Worm (Caenorhabditis elegans): ENCODE results near the gene M18.3.

M18.3 gene

DNA sequence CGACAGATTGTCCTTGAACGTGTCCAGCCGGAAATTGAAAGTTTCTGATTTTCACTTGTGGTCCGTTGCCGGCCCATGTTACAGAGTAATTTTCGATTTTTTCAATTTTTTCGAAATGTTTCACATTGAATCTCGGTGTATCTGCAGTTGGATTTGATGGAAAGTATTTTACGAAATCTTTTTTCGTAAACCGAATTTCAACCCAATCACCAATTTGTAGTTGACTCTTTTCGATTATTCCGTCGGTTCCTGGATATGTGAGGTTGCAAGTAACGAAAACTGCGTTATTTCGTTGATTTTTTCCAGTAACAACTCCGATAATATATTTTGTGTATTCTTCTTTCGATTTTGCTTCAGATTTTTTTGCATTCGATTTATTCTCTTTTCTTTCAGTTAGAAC, 44.0 kb downstream of the M18.3 start:
- no peak for TF ChIP-seq nfyb-1 (GFP tag; IDR thresholded peaks at IDR 0.05)
- TF ChIP-seq D2030.7 (GFP tag; IDR thresholded peaks at IDR 0.05), result no peak

DNA sequence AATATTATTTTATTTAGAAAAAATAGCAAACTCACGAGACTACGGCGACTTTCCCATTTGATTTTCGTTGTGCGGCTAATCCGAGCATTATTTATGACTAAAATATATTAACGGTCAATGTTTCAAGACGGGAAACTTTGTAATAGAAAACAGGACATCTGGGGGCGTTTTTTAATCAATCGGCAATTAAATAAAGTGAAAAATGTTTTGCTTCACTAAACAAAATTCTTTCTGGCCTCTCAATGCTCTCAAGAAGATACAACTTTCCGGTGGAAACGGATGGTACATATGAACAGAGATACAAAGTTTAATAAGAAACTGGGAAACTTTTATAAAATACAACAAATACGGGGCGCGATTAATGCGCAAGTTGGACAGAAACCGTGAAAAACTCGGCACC, 45.2 kb downstream of the M18.3 start, which contains the start of gene B0001.2:
Gene B0001.2, minus strand, starts transcription at position 101 of the 400 bp plus-strand sequence.
- TF ChIP-seq Y79H2A.3 (GFP tag; conservative IDR thresholded peaks at IDR 0.05), result no peak
- 0 out of 2 replicates have a peak, but pooled peaks have one; percentile 50 for TF ChIP-seq lin-26 (GFP tag; IDR thresholded peaks at IDR 0.05)
- TF ChIP-seq ztf-22 (GFP tag; optimal IDR thresholded peaks at IDR 0.05), result no peak
- 0 out of 2 replicates have a peak, but pooled peaks have one; percentile 17 for TF ChIP-seq hmg-1.2 (GFP tag; IDR thresholded peaks at IDR 0.05)
- TF ChIP-seq repo-1 (tag; optimal IDR thresholded peaks at IDR 0.05), result no peak
- no peak for TF ChIP-seq athp-1 (tag; optimal IDR thresholded peaks at IDR 0.05)
- no peak for TF ChIP-seq T26A5.8 (tag; optimal IDR thresholded peaks at IDR 0.05)
- TF ChIP-seq akir-1 (GFP tag; optimal IDR thresholded peaks at IDR 0.05), result no peak
- no peak for TF ChIP-seq ztf-28 (GFP tag; IDR thresholded peaks at IDR 0.05)
- TF ChIP-seq lin-35 (GFP tag; optimal IDR thresholded peaks at IDR 0.05), result no peak
- no peak for TF ChIP-seq nhr-90 (tag; optimal IDR thresholded peaks at IDR 0.05)

DNA sequence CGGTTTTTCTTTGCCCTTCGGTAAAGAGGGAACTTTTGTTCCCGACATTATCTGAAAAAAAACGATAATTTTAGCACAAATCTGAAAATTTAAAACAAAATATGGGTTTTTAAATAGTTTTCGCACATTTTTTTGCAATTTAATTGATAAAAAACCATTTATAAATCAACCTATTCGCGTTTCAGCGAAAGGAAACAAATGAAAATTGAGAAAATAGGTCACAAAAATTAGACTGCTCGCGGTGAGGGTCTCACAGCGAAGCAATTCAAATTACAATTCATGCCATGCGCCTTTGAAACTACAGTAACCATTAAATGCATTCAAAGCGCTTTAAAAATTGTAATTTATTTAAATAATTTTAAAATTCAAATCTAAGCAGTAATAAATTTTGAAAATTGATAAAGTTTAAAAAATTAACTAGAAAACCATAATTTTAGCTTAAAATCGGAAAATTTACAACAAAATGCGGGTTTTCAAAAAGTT, 48.6 kb downstream of the M18.3 start, which contains the start of gene B0001.7:
Gene B0001.7, minus strand, starts transcription at position 51 of the 483 bp plus-strand sequence.
- TF ChIP-seq tbp1 (GFP tag; optimal IDR thresholded peaks at IDR 0.05) (peak; percentile 22), lsl-1 (GFP tag; optimal IDR thresholded peaks at IDR 0.05) (peak; percentile 90), ceh-27 (GFP tag; optimal IDR thresholded peaks at IDR 0.05) (no peak), ceh-58 (GFP tag; IDR thresholded peaks at IDR 0.05) (no peak), pbrm-1 (GFP tag; IDR thresholded peaks at IDR 0.05) (no peak), rpc-1 (optimal IDR thresholded peaks at IDR 0.05) (no peak), rpc-1 (tag; optimal IDR thresholded peaks at IDR 0.05) (no peak), ccch-3 (GFP tag; optimal IDR thresholded peaks at IDR 0.05) (no peak), snpc-4 (GFP tag; optimal IDR thresholded peaks at IDR 0.05) (no peak), snpc-4 (tag; optimal IDR thresholded peaks at IDR 0.05) (peak in 1 of 4 experiments; percentile 36), F57A8.1 (GFP tag; optimal IDR thresholded peaks at IDR 0.05) (no peak), D2030.7 (GFP tag; IDR thresholded peaks at IDR 0.05) (peak; percentile 46; the same call in 1 of the 2 replicates), madf-8 (GFP tag; conservative IDR thresholded peaks at IDR 0.05) (peak; percentile 76), lin-54 (GFP tag; optimal IDR thresholded peaks at IDR 0.05) (peak; percentile 66), zfh-2 (GFP tag; conservative IDR thresholded peaks at IDR 0.05) (no peak), xnd-1 (tag; optimal IDR thresholded peaks at IDR 0.05) (peak; percentile 83), sptf-2 (GFP tag; optimal IDR thresholded peaks at IDR 0.05) (no peak), ceh-91 (GFP tag; IDR thresholded peaks at IDR 0.05) (peak; percentile 65; the same call in 1 of the 2 replicates), ama-1 (optimal IDR thresholded peaks at IDR 0.05) (no peak), ama-1 (GFP tag; optimal IDR thresholded peaks at IDR 0.05) (no peak), efl-1 (GFP tag; optimal IDR thresholded peaks at IDR 0.05) (peak; percentile 69), snpc-1.3 (tag; optimal IDR thresholded peaks at IDR 0.05; ENCODE audit: insufficient read depth) (no peak), lin-35 (GFP tag; optimal IDR thresholded peaks at IDR 0.05) (no peak), pha-4 (tag; optimal IDR thresholded peaks at IDR 0.05) (no peak), F33H1.4 (GFP tag; IDR thresholded peaks at IDR 0.05) (peak; percentile 86), ZK185.1 (tag; optimal IDR thresholded peaks at IDR 0.05; ENCODE audit: poor library complexity, severe bottlenecking) (no peak), madf-6 (GFP tag; IDR thresholded peaks at IDR 0.05) (peak; percentile 88), hsf-1 (GFP tag; IDR thresholded peaks at IDR 0.05) (no peak)
